Fruit fly (Drosophila melanogaster): Measurements from ENCODE around the gene mrt.

DNA sequence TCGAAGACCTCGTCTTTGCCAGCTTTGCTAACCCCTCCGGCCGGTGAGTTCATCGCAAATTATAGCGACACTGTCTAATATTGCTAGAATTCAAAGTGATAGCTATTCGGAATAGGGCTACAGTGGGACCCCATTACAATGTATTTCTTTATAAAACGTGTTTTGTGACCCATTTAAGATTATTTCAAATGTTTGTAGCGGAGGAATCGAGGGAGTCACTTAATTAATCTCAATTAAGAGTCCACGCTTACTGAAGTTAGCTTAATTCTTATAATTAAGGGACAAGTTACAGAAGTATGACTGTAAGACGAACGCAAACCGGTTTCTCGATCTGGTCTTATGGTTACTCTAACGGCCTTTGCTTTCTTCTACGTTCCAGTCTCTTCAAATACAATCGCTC, 7.2 kb upstream of the mrt start:
- TF ChIP-seq rn (GFP tag; IDR thresholded peaks at IDR 0.05) (no peak), CG14655 (GFP tag; optimal IDR thresholded peaks at IDR 0.05) (peak; percentile 75), CG34367 (tag; optimal IDR thresholded peaks at IDR 0.05) (no peak), CG32121 (GFP tag; IDR thresholded peaks at IDR 0.05) (no peak)

Data from whole organism, pupa.